Fruit fly (Drosophila melanogaster) whole organism, pupa: ENCODE data around the gene CG31678.

Experiments
- CG10348 ChIP-seq: fragments of 200-800 bp; sonication (Bioruptor generic); IDR thresholded peaks from 2 replicates; pipeline ENCODE4 v1.3.6; 2022; ENCODE audit warnings: missing biosample characterization, missing genetic modification characterization
- CG14655 ChIP-seq: fragments of 200-800 bp; sonication (Bioruptor generic); optimal IDR thresholded peaks from 3 replicates; lab custom pipeline; 2017; ENCODE audit warnings: mild to moderate bottlenecking, missing biosample characterization, missing genetic modification reagents, missing genetic modification characterization
- CG4496 ChIP-seq: fragments of 200-800 bp; sonication (Bioruptor generic); IDR thresholded peaks from 3 replicates; pipeline ENCODE4 v1.3.6; 2022; ENCODE audit warnings: missing biosample characterization, missing genetic modification characterization
- EcR ChIP-seq: fragments of 200-800 bp; sonication (Bioruptor generic); optimal IDR thresholded peaks from 3 replicates; lab custom pipeline; 2019; ENCODE audit warnings: missing biosample characterization, missing genetic modification characterization, mild to moderate bottlenecking, moderate library complexity, missing genetic modification reagents
- gl ChIP-seq: fragments of 200-800 bp; sonication (Bioruptor generic); optimal IDR thresholded peaks from 2 replicates; lab custom pipeline; 2018; ENCODE audit warnings: missing biosample characterization, mild to moderate bottlenecking, missing genetic modification characterization

- TF ChIP-seq CG14655 (GFP tag; lab: Kevin White, UChicago), result no peak
- no peak for TF ChIP-seq CG4496
- TF ChIP-seq EcR (GFP tag; lab: Kevin White, UChicago), result no peak
- TF ChIP-seq gl (tag; lab: Kevin White, UChicago), result no peak
- no peak for TF ChIP-seq CG10348 (GFP tag; lab: Robert Waterston, UW)
Observed at dm6 chr2L:20648612-20649011, 27.1 kb downstream of the CG31678 start, which contains the start of gene CG18810.
